Worm (Caenorhabditis elegans) whole organism, L2 larva: Measurements from ENCODE around the gene rgs-3.
A peak's percentile ranks its signal among the peaks of the same experiment; 100 is the strongest.

Source experiments
- C34F6.9 ChIP-seq: fragments of 150-350 bp; optimal IDR thresholded peaks from 2 replicates; lab custom pipeline; 2014; ENCODE audit warnings: missing biosample characterization, missing genetic modification characterization
- F13H6.1 ChIP-seq: sonication (generic microtip); optimal IDR thresholded peaks from 2 replicates; lab custom pipeline; 2016; ENCODE audit warnings: missing genetic modification characterization, missing compliant biosample characterization
- R02D3.7 ChIP-seq: fragments of 150-350 bp; optimal IDR thresholded peaks from 2 replicates; lab custom pipeline; 2014; ENCODE audit warnings: missing biosample characterization, missing genetic modification characterization
- ZK546.5 ChIP-seq: sonication (generic microtip); optimal IDR thresholded peaks from 2 replicates; lab custom pipeline; 2017; ENCODE audit warnings: missing biosample characterization, missing genetic modification characterization
- alr-1 ChIP-seq: fragments of 150-350 bp; optimal IDR thresholded peaks from 2 replicates; lab custom pipeline; 2014; ENCODE audit warnings: missing biosample characterization, missing genetic modification characterization
- blmp-1 ChIP-seq: sonication (generic microtip); optimal IDR thresholded peaks from 2 replicates; lab custom pipeline; 2017; ENCODE audit warnings: missing genetic modification characterization, mild to moderate bottlenecking, missing compliant biosample characterization, antibody characterized with exemption, moderate library complexity; ENCODE audit not compliant: insufficient read depth
- ceh-16 ChIP-seq: fragments of 150-350 bp; optimal IDR thresholded peaks from 2 replicates; lab custom pipeline; 2014; ENCODE audit warnings: missing biosample characterization, missing genetic modification characterization
- dmd-4 ChIP-seq: sonication (generic microtip); optimal IDR thresholded peaks from 2 replicates; lab custom pipeline; 2017; ENCODE audit warnings: missing biosample characterization, missing genetic modification characterization
- fos-1 ChIP-seq: fragments of 150-350 bp; optimal IDR thresholded peaks from 2 replicates; lab custom pipeline; 2014; ENCODE audit warnings: missing biosample characterization, missing genetic modification characterization
- lin-11 ChIP-seq: fragments of 150-350 bp; sonication (generic microtip); optimal IDR thresholded peaks from 2 replicates; lab custom pipeline; 2014; ENCODE audit warnings: missing biosample characterization, missing genetic modification characterization, inconsistent platforms, mixed read lengths
- lin-13 ChIP-seq: fragments of 150-350 bp; optimal IDR thresholded peaks from 2 replicates; lab custom pipeline; 2014; ENCODE audit warnings: missing biosample characterization, missing genetic modification reagents, missing genetic modification characterization
- lin-39 ChIP-seq: fragments of 150-350 bp; optimal IDR thresholded peaks from 2 replicates; lab custom pipeline; 2014; ENCODE audit warnings: missing biosample characterization, missing genetic modification reagents, missing genetic modification characterization
- mab-5 ChIP-seq: fragments of 150-350 bp; optimal IDR thresholded peaks from 2 replicates; lab custom pipeline; 2014; ENCODE audit warnings: missing biosample characterization, missing genetic modification characterization
- mbf-1 ChIP-seq: sonication (generic microtip); optimal IDR thresholded peaks from 2 replicates; lab custom pipeline; 2017; ENCODE audit warnings: missing biosample characterization, missing genetic modification characterization
- mdl-1 ChIP-seq, 2 experiments: fragments of 150-350 bp in 1 of 2; sonication (generic microtip) in 1 of 2; optimal IDR thresholded peaks; 2 replicates each; lab custom pipeline; 2017; ENCODE audit warnings: missing biosample characterization in 2 of 2, missing genetic modification characterization in 2 of 2
- nhr-11 ChIP-seq: fragments of 150-350 bp; optimal IDR thresholded peaks from 2 replicates; lab custom pipeline; 2014; ENCODE audit warnings: missing biosample characterization, missing genetic modification characterization
- nhr-12 ChIP-seq: fragments of 150-350 bp; optimal IDR thresholded peaks from 2 replicates; lab custom pipeline; 2014; ENCODE audit warnings: missing biosample characterization, missing genetic modification characterization
- nhr-129 ChIP-seq: fragments of 150-350 bp; optimal IDR thresholded peaks from 2 replicates; lab custom pipeline; 2014; ENCODE audit warnings: missing biosample characterization, missing genetic modification characterization
- nhr-23 ChIP-seq: fragments of 150-350 bp; optimal IDR thresholded peaks from 2 replicates; lab custom pipeline; 2014; ENCODE audit warnings: missing biosample characterization, missing genetic modification reagents, missing genetic modification characterization
- nhr-237 ChIP-seq: fragments of 150-350 bp; optimal IDR thresholded peaks from 2 replicates; lab custom pipeline; 2014; ENCODE audit warnings: missing biosample characterization, missing genetic modification characterization
- nhr-25 ChIP-seq: fragments of 150-350 bp; sonication (generic microtip); optimal IDR thresholded peaks from 3 replicates; lab custom pipeline; 2014; ENCODE audit warnings: missing biosample characterization, missing genetic modification characterization
- nhr-77 ChIP-seq: fragments of 150-350 bp; optimal IDR thresholded peaks from 2 replicates; lab custom pipeline; 2014; ENCODE audit warnings: missing biosample characterization, missing genetic modification characterization
- peb-1 ChIP-seq: fragments of 150-350 bp; optimal IDR thresholded peaks from 2 replicates; lab custom pipeline; 2014; ENCODE audit warnings: missing biosample characterization, missing genetic modification characterization
- sem-4 ChIP-seq: fragments of 150-350 bp; optimal IDR thresholded peaks from 2 replicates; lab custom pipeline; 2014; ENCODE audit warnings: missing biosample characterization, missing genetic modification reagents, missing genetic modification characterization
- sma-9 ChIP-seq, 2 experiments: fragments of 150-350 bp in 1 of 2; sonication (generic microtip) in 1 of 2; optimal IDR thresholded peaks; 2 replicates each; lab custom pipeline; 2014 to 2016; ENCODE audit warnings: missing genetic modification characterization in 2 of 2, mild to moderate bottlenecking in 1 of 2, missing biosample characterization in 1 of 2, missing compliant biosample characterization in 1 of 2, missing genetic modification reagents in 1 of 2, moderate library complexity in 1 of 2
- unc-39 ChIP-seq: fragments of 150-350 bp; optimal IDR thresholded peaks from 2 replicates; lab custom pipeline; 2014; ENCODE audit warnings: missing biosample characterization, missing genetic modification characterization
- unc-62 ChIP-seq: fragments of 150-350 bp; optimal IDR thresholded peaks from 2 replicates; lab custom pipeline; 2014; ENCODE audit warnings: missing biosample characterization, missing genetic modification reagents, missing genetic modification characterization
- ztf-1 ChIP-seq: fragments of 200-800 bp; sonication (Bioruptor generic); conservative IDR thresholded peaks from 2 replicates; pipeline ENCODE4 v1.3.6; 2022; ENCODE audit warnings: missing genetic modification characterization, missing compliant biosample characterization
- ztf-11 ChIP-seq: sonication (generic microtip); optimal IDR thresholded peaks from 2 replicates; lab custom pipeline; 2017; ENCODE audit warnings: missing biosample characterization, missing genetic modification characterization

Gene rgs-3

DNA sequence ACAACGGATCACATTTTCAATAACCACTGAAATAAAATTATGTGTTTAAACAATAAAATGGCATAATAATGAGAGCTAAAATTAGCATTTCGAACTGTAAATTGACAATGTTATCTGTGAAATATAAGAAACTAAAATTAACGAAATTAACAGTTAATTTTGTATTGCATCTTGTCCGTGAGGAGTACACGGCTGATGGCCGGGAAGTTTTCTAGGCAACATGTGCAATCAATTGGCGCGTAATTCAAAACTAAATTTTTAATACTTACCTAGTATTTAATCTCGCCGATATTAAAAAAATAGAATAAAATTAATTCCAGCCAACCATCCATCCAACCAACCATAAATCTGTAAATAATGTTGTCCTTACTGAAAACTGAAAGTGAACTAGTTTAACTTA, 38.1 kb upstream of the rgs-3 start (continued):
- TF ChIP-seq nhr-237 (tag; lab: Kevin White, UChicago), result no peak
- TF ChIP-seq lin-13 (GFP tag; lab: Kevin White, UChicago), result peak; percentile 71
- TF ChIP-seq nhr-77 (tag; lab: Kevin White, UChicago), result no peak

- TF ChIP-seq nhr-129 (no peak), F13H6.1 (tag; lab: Kevin White, UChicago) (no peak), unc-39 (tag; lab: Kevin White, UChicago) (no peak), nhr-77 (tag; lab: Kevin White, UChicago) (no peak), nhr-11 (tag; lab: Kevin White, UChicago) (no peak), sma-9 (GFP tag; optimal IDR thresholded peaks at IDR 0.05; lab: Kevin White, UChicago) (no peak), sma-9 (tag; optimal IDR thresholded peaks at IDR 0.05; lab: Kevin White, UChicago) (no peak), mbf-1 (tag; lab: Kevin White, UChicago) (no peak), alr-1 (no peak), lin-11 (no peak)
Measured at ce11 chrII:6067066-6067465, 32.5 kb upstream of the rgs-3 start, which contains the start of gene H12I13.1. Gene H12I13.1, minus strand, starts transcription at chrII:6067166.

ce11 chrII:6077604-6078003, 22.0 kb upstream of the rgs-3 start, which contains the start of gene H12I13.6:
Gene H12I13.6, plus strand, starts transcription at chrII:6077904.
- no peak for TF ChIP-seq unc-39 (tag; lab: Kevin White, UChicago)
- no peak for TF ChIP-seq nhr-129
- no peak for TF ChIP-seq peb-1 (tag; lab: Kevin White, UChicago)
- TF ChIP-seq ceh-16 (tag; lab: Kevin White, UChicago), result no peak
- no peak for TF ChIP-seq lin-11
- TF ChIP-seq ztf-1, result no peak
- TF ChIP-seq mdl-1 (tag; optimal IDR thresholded peaks at IDR 0.05; lab: Kevin White, UChicago), result no peak
- TF ChIP-seq mab-5 (tag; lab: Kevin White, UChicago), result no peak
- no peak for TF ChIP-seq nhr-12 (tag; lab: Kevin White, UChicago)
- no peak for TF ChIP-seq alr-1

ce11 chrII:6080743-6081142, 18.9 kb upstream of the rgs-3 start, which contains the start of gene fbf-1:
Gene fbf-1, minus strand, starts transcription at chrII:6080843.
- no peak for TF ChIP-seq nhr-23 (tag; lab: Kevin White, UChicago)
- no peak for TF ChIP-seq sma-9 (GFP tag; optimal IDR thresholded peaks at IDR 0.05; lab: Kevin White, UChicago)
- TF ChIP-seq sma-9 (tag; optimal IDR thresholded peaks at IDR 0.05; lab: Kevin White, UChicago), result no peak
- TF ChIP-seq ztf-11 (tag; lab: Kevin White, UChicago), result no peak
- no peak for TF ChIP-seq F13H6.1 (tag; lab: Kevin White, UChicago)
- TF ChIP-seq ceh-16 (tag; lab: Kevin White, UChicago), result no peak
- no peak for TF ChIP-seq nhr-237 (tag; lab: Kevin White, UChicago)
- TF ChIP-seq R02D3.7 (tag; lab: Kevin White, UChicago), result no peak

DNA sequence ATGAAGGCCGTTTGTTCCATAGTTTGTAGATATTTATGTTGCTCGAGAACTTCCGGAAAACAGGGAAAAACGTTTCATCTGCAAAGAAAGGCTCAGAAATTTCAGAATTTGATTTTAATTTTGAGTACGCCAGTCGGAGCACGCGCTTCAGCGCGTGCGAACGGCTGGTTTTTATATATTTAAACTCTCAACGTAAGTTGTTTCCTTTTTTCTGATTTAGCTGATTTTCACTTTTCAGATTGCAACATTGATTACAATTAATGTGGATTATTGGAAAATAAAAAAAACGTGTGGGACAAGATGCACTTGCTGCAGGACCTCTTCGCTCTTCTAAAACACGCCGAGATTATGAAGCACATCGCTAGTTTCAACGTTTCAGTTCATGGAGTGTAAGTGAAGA, 17.0 kb upstream of the rgs-3 start, which contains the start of gene F21H12.3:
Gene F21H12.3 (plus strand): TSS at position 301 of the 400 bp plus-strand sequence.
- TF ChIP-seq dmd-4 (tag; lab: Kevin White, UChicago) (no peak), fos-1 (tag; lab: Kevin White, UChicago) (no peak), unc-62 (no peak), sma-9 (GFP tag; optimal IDR thresholded peaks at IDR 0.05; lab: Kevin White, UChicago) (no peak), sma-9 (tag; optimal IDR thresholded peaks at IDR 0.05; lab: Kevin White, UChicago) (no peak), blmp-1 (no peak), nhr-11 (tag; lab: Kevin White, UChicago) (no peak), nhr-25 (no peak), C34F6.9 (tag; lab: Kevin White, UChicago) (no peak), nhr-237 (tag; lab: Kevin White, UChicago) (no peak), ZK546.5 (tag; lab: Kevin White, UChicago) (no peak), unc-39 (tag; lab: Kevin White, UChicago) (no peak), nhr-23 (tag; lab: Kevin White, UChicago) (no peak), F13H6.1 (tag; lab: Kevin White, UChicago) (no peak), sem-4 (tag; lab: Kevin White, UChicago) (no peak), ceh-16 (tag; lab: Kevin White, UChicago) (no peak)
- TF ChIP-seq, all 48 proteins: peak for 0

ce11 chrII:6091380-6091779, 8.2 kb upstream of the rgs-3 start, which contains the start of the genes fbf-2 and nspg-3:
Gene fbf-2, minus strand, starts transcription at chrII:6091480.
Gene nspg-3, plus strand, starts transcription at chrII:6091767.
- TF ChIP-seq lin-39 (tag; lab: Kevin White, UChicago), result no peak
- TF ChIP-seq, all 48 proteins: peak for 0
